Worm (Caenorhabditis elegans) whole organism, early embryonic: ENCODE results near the gene C26B9.1.

Source experiments
- B0310.2 ChIP-seq: sonication (generic microtip); optimal IDR thresholded peaks from 2 replicates; lab custom pipeline; 2016; ENCODE audit warnings: mild to moderate bottlenecking, missing genetic modification characterization, missing compliant biosample characterization
- aly-1 ChIP-seq: sonication (generic microtip); optimal IDR thresholded peaks from 2 replicates; lab custom pipeline; 2016; ENCODE audit warnings: missing genetic modification characterization, missing compliant biosample characterization
- ama-1 ChIP-seq: fragments of 150-350 bp; optimal IDR thresholded peaks from 2 replicates; lab custom pipeline; 2014
- ceh-13 ChIP-seq: fragments of 200-800 bp; sonication (Bioruptor generic); optimal IDR thresholded peaks from 2 replicates; lab custom pipeline; 2018; ENCODE audit warnings: mild to moderate bottlenecking, missing genetic modification characterization, missing compliant biosample characterization
- flt-1 ChIP-seq: fragments of 200-800 bp; sonication (Bioruptor generic); IDR thresholded peaks from 2 replicates; pipeline ENCODE4 v1.3.6; 2022; ENCODE audit warnings: missing genetic modification characterization, missing compliant biosample characterization
- hmbx-1 ChIP-seq: sonication (generic microtip); optimal IDR thresholded peaks from 2 replicates; lab custom pipeline; 2016; ENCODE audit warnings: mild to moderate bottlenecking, missing genetic modification characterization, missing compliant biosample characterization
- hmg-4 ChIP-seq: fragments of 200-800 bp; sonication (Bioruptor generic); optimal IDR thresholded peaks from 2 replicates; lab custom pipeline; 2018; ENCODE audit warnings: mild to moderate bottlenecking, missing genetic modification characterization, missing compliant biosample characterization
- hnd-1 ChIP-seq: sonication (generic microtip); optimal IDR thresholded peaks from 2 replicates; lab custom pipeline; 2016; ENCODE audit warnings: missing genetic modification characterization, missing compliant biosample characterization
- sea-1 ChIP-seq: fragments of 200-800 bp; sonication (Bioruptor generic); conservative IDR thresholded peaks from 2 replicates; pipeline ENCODE4 v1.3.6; 2022; ENCODE audit warnings: missing genetic modification characterization, missing compliant biosample characterization

DNA sequence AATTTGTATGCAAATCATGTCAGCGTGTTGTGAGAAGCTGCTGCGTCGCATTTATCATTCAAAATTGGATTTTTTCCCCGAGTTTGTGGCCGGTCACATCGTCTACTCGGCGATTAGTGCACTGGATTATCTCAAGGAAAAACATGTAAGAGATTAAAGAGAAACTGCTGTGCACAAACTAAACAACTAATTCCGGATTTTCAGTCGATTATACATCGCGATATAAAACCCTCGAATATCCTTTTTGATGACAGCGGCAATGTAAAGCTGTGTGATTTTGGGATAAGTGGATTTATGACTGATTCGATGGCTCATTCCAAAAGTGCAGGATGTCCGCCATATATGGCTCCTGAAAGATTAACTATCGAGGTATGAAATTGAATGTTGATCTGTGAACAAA is 26.2 kb downstream of the C26B9.1 start:
- TF ChIP-seq ama-1 (lab: Kevin White, UChicago) (no peak), hnd-1 (tag; lab: Kevin White, UChicago) (no peak), hmg-4 (no peak), aly-1 (tag; lab: Kevin White, UChicago) (no peak), sea-1 (GFP tag; lab: Robert Waterston, UW) (no peak), hmbx-1 (tag; lab: Kevin White, UChicago) (no peak), B0310.2 (tag; lab: Kevin White, UChicago) (no peak), flt-1 (GFP tag; lab: Robert Waterston, UW) (no peak), ceh-13 (GFP tag; lab: Kevin White, UChicago) (no peak)
